Worm (Caenorhabditis elegans): Measurements from ENCODE around the gene rrf-3.

DNA sequence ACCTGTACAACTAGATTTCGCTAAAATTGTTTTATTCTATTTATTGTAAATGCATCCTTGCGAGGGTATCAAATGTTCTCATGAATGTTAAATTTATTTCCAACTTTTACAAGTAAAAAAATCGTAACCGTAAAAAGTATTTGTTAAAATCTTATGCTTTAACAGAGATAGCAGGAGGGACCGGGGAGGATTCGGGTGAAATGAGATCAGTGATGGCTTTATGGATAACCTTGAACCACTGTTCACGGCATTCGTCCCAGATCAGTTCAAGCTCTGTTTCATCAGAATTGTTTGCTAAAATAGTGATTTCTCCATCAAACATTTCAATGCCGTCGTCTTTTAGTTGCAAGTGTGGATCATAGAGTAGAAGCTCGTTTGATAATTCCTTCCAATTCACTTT is 21.1 kb upstream of the rrf-3 start:
- TF ChIP-seq ahr-1 (tag; optimal IDR thresholded peaks at IDR 0.05) (no peak), nhr-11 (tag; optimal IDR thresholded peaks at IDR 0.05) (no peak), pqm-1 (tag; optimal IDR thresholded peaks at IDR 0.05) (no peak), nfya-1 (tag; optimal IDR thresholded peaks at IDR 0.05) (no peak), ama-1 (optimal IDR thresholded peaks at IDR 0.05) (no peak), pha-4 (tag; optimal IDR thresholded peaks at IDR 0.05) (no peak), sox-2 (GFP tag; IDR thresholded peaks at IDR 0.05) (no peak), dmd-4 (tag; optimal IDR thresholded peaks at IDR 0.05; ENCODE audit: borderline replicate concordance) (no peak)

All from whole organism, late embryonic.